Worm (Caenorhabditis elegans) whole organism, L4/young adult: ENCODE data around the gene Y9C9A.13.

Experiments used
- W03F9.2 ChIP-seq: fragments of 150-350 bp; optimal IDR thresholded peaks from 2 replicates; lab custom pipeline; 2014; ENCODE audit warnings: missing biosample characterization, missing genetic modification characterization
- dao-5 ChIP-seq: sonication (generic microtip); optimal IDR thresholded peaks from 2 replicates; lab custom pipeline; 2016; ENCODE audit warnings: missing genotype, missing genetic modification characterization, moderate library complexity, missing compliant biosample characterization
- him-1 ChIP-seq: sonication (generic microtip); optimal IDR thresholded peaks from 2 replicates; lab custom pipeline; 2016; ENCODE audit warnings: missing genotype, missing genetic modification reagents, missing genetic modification characterization, missing compliant biosample characterization

ce11 chrIV:4930045-4930444 is 39.3 kb downstream of the Y9C9A.13 start, which contains the start of gene Y9C9A.8:
- no peak for TF ChIP-seq him-1
- TF ChIP-seq dao-5 (tag; lab: Kevin White, UChicago): no peak
- TF ChIP-seq W03F9.2 (tag; lab: Kevin White, UChicago): no peak
